Fruit fly (Drosophila melanogaster) whole organism: ENCODE data around the gene Rbm13.
A peak's percentile ranks its signal among the peaks of the same experiment; 100 is the strongest.

ENCODE experiments used
- CG8478 ChIP-seq: fragments of >200 bp; optimal IDR thresholded peaks from 2 replicates; lab custom pipeline; 2018; ENCODE audit warnings: inconsistent platforms
- Dll ChIP-seq: fragments of >200 bp; optimal IDR thresholded peaks from 2 replicates; lab custom pipeline; 2017
- EcR ChIP-seq, 2 experiments: fragments of >200 bp; optimal IDR thresholded peaks; 2 replicates each; lab custom pipeline; 2017; ENCODE audit warnings: missing biosample characterization in 2 of 2, missing genetic modification characterization in 2 of 2, missing genetic modification reagents in 2 of 2
- pan ChIP-seq: fragments of >200 bp; optimal IDR thresholded peaks from 2 replicates; lab custom pipeline; 2017
- psq ChIP-seq: fragments of >200 bp; optimal IDR thresholded peaks from 2 replicates; lab custom pipeline; 2017
- usp ChIP-seq: fragments of >200 bp; optimal IDR thresholded peaks from 2 replicates; lab custom pipeline; 2017; ENCODE audit warnings: missing biosample characterization, missing genetic modification characterization, mixed read lengths

Rbm13 gene

DNA sequence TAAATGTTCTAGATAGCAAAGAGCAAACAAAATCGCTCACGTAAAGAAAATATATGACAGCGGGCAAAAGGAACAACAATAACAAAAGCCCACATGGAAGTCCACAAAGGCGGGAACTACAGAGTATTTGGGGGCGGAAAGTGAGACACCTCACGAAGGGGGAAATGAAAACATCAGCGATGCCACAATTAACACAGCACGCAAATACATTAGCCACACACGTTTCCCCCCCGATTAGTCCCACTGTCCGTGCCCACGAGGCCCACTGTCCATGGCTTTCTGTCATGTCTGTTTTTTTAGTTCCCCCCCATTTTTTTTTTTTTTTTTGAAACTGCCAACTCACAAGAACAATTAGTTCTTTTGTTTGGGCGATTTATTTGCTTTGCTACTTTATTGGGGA lies 17.5 kb upstream of the Rbm13 start:
- TF ChIP-seq Dll (lab: Kevin White, UChicago) (no peak), pan (lab: Kevin White, UChicago) (no peak), usp (GFP tag; lab: Kevin White, UChicago) (no peak), psq (lab: Kevin White, UChicago) (no peak), CG8478 (lab: Kevin White, UChicago) (no peak), EcR (GFP tag; optimal IDR thresholded peaks at IDR 0.05; lab: Kevin White, UChicago) (no peak)

DNA sequence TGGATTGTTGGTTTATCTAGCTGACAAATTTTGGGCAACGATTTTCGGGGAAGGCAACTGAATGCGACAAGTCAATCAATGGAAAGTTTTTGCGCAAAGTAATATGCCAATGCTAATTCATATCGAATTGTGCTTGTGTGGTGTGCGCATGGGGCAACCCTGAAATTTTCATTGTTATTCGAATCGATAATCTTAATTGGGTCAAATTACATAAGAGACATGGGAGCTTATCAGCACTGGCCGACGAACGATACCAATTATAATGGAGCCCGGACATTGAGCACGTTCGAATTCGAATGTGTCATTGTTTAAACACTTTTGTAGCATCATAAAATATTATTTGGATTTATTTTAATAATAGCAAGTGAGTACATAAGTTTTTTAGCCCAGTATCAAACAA lies 16.8 kb upstream of the Rbm13 start:
- TF ChIP-seq psq (lab: Kevin White, UChicago) (no peak), pan (lab: Kevin White, UChicago) (no peak)

dm6 chrX:8885177-8885576 lies 16.3 kb upstream of the Rbm13 start:
- TF ChIP-seq EcR (GFP tag; optimal IDR thresholded peaks at IDR 0.05; lab: Kevin White, UChicago) (no peak), usp (GFP tag; lab: Kevin White, UChicago) (no peak), psq (lab: Kevin White, UChicago) (no peak)

DNA sequence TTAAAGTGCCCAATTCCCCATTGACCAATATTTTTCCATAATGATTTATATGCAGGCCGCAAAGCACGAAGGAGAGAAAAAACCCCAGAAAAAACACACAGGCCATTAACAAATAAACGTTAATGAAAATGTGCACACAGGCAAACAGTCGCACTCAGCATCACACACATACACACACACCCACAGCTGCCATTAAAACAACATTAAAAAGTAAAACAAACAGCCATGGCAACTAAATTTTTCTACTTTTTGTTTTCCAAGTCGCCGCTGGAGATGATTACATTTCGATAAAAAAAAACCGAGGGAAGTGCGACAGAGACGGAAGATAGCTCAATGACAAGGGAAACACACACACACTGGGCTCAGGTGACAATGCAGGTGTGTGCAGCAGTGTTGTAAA lies 14.1 kb upstream of the Rbm13 start:
- TF ChIP-seq pan (lab: Kevin White, UChicago) (no peak), Dll (lab: Kevin White, UChicago) (no peak), EcR (GFP tag; optimal IDR thresholded peaks at IDR 0.05; lab: Kevin White, UChicago) (no peak)

- TF ChIP-seq pan (lab: Kevin White, UChicago) (peak; percentile 78), CG8478 (lab: Kevin White, UChicago) (no peak)
Measured at dm6 chrX:8888861-8889392, 12.6 kb upstream of the Rbm13 start.

DNA sequence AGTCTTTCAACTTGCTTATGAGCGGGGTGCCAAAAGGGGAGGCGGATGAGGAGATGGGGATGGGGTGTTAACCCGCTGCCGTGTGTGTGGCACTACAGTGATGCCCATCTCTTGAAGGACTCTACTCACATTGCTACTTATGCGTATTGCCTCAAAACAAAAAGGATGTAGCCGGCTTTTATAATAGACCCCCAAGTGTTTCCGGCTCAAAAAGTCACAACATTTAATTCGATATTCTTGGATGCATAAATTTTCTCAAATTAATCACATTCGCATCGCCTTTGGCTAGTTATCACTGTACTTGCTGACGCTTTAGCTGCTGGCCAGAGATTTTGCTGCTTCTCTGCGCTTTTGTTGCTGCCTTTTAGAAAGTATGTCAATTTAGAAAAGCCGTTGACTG lies 10.5 kb upstream of the Rbm13 start:
- no peak for TF ChIP-seq CG8478 (lab: Kevin White, UChicago)
- no peak for TF ChIP-seq psq (lab: Kevin White, UChicago)
- TF ChIP-seq pan (lab: Kevin White, UChicago) = no peak
- no peak for TF ChIP-seq usp (GFP tag; lab: Kevin White, UChicago)
- no peak for TF ChIP-seq EcR (GFP tag; optimal IDR thresholded peaks at IDR 0.05; lab: Kevin White, UChicago)

- peak; percentile 52 for TF ChIP-seq pan (lab: Kevin White, UChicago)
- peak; percentile 85 for TF ChIP-seq Dll (lab: Kevin White, UChicago)
- no peak for TF ChIP-seq psq (lab: Kevin White, UChicago)
Measured at dm6 chrX:8891565-8892276, 9.8 kb upstream of the Rbm13 start.

dm6 chrX:8892445-8893009 lies 9.0 kb upstream of the Rbm13 start:
- TF ChIP-seq psq (lab: Kevin White, UChicago) = no peak
- no peak for TF ChIP-seq Dll (lab: Kevin White, UChicago)
- TF ChIP-seq pan (lab: Kevin White, UChicago) = no peak
- TF ChIP-seq usp (GFP tag; lab: Kevin White, UChicago) = no peak
- TF ChIP-seq EcR (GFP tag; optimal IDR thresholded peaks at IDR 0.05; lab: Kevin White, UChicago) = no peak
- no peak for TF ChIP-seq CG8478 (lab: Kevin White, UChicago)

DNA sequence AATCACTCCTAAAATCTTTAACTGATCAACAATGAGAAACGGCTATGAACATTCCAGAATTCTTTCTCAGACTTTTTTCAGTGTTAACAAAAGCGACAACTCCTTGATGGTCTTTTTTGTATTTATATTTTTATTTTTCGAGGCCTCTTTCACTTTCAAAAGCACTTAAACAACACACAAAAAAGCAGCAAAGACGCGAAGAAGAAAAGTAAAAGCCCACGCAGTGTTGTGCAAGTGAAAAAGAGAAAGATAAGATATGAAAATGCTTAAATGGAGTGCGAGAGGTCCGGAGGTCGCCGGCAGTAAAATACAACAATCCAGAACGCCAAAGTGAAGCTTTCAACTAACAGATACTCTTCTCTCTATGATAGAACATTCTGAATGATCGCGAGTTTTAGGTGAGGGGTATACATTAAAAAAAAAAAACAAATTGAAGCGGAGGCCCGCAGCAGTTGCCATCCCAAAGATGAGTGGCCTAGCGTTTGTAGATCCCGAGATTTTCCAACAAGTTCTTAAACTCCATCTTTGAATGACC lies 8.1 kb upstream of the Rbm13 start:
- no peak for TF ChIP-seq pan (lab: Kevin White, UChicago)
- TF ChIP-seq psq (lab: Kevin White, UChicago) = no peak
- TF ChIP-seq Dll (lab: Kevin White, UChicago) = no peak

- no peak for TF ChIP-seq EcR (GFP tag; optimal IDR thresholded peaks at IDR 0.05; lab: Kevin White, UChicago)
- TF ChIP-seq psq (lab: Kevin White, UChicago) = no peak
- TF ChIP-seq CG8478 (lab: Kevin White, UChicago) = no peak
- no peak for TF ChIP-seq usp (GFP tag; lab: Kevin White, UChicago)
- TF ChIP-seq pan (lab: Kevin White, UChicago) = no peak
- TF ChIP-seq Dll (lab: Kevin White, UChicago) = no peak
Measured at dm6 chrX:8894315-8895017, 7.0 kb upstream of the Rbm13 start.

DNA sequence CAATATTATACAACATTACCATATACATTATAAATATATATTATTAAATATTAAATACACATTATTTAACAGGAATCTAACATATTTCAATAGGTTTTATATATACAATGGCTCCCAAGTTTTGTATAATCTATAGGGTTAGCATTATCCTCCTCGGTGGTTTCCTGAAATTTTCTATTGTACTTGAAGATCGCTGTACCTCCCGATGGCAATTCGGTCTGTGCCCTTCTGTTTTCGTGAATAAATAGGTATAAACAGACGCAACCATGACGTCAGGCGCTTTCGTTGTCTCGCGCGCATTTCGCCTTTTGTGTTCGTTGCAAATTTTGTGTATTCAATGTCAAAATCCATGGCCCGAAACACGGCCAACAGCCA lies 6.5 kb upstream of the Rbm13 start:
- TF ChIP-seq EcR (GFP tag; optimal IDR thresholded peaks at IDR 0.05; lab: Kevin White, UChicago) (no peak), pan (lab: Kevin White, UChicago) (no peak), usp (GFP tag; lab: Kevin White, UChicago) (no peak), Dll (lab: Kevin White, UChicago) (no peak), CG8478 (lab: Kevin White, UChicago) (no peak), psq (lab: Kevin White, UChicago) (no peak)

DNA sequence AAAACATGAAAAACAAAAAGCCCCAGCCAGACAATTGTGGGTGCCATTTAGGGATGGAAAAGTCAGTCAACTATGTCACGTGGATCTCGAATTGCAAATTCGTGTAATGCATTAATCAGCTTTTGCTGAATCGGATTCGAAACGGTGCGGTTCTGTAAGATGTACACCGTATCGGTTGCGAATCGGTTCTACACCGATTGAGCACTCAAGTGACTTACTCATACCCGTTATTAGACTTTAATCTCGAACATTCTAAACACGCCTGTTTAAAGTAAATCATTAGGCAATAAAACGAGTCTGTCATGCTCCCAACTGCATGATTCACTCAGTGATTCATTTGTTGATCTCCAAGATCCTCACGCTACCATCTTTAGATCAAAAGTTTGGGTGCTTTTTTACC lies 6.1 kb upstream of the Rbm13 start:
- no peak for TF ChIP-seq Dll (lab: Kevin White, UChicago)
- TF ChIP-seq psq (lab: Kevin White, UChicago) = no peak
- TF ChIP-seq EcR (GFP tag; optimal IDR thresholded peaks at IDR 0.05; lab: Kevin White, UChicago) = no peak
- no peak for TF ChIP-seq usp (GFP tag; lab: Kevin White, UChicago)
- TF ChIP-seq pan (lab: Kevin White, UChicago) = no peak
- TF ChIP-seq CG8478 (lab: Kevin White, UChicago) = no peak
